Worm (Caenorhabditis elegans): Measurements from ENCODE around the gene K09C4.5.

The K09C4.5 gene

DNA sequence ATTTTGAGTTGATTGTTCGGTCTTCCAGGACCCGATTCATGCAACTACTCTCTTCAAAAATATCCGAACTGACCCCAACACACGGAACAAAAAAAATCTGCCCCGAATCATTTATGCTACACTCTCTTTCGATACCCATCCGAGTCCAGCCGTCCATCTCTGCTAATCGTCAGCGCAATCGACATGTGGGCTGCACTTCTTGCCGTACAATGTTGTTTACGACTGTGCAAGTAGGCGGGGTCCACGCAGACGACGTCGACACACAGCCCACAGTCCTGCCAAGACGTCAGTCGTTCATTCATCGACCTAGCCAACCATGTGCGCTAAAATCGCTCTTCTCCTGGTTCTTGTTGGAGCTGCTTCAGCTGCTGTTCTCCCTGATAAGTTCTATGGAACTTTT, 23.6 kb upstream of the K09C4.5 start, which contains the start of gene lbp-1:
Gene lbp-1 (plus strand): TSS at position 301 of the 400 bp plus-strand sequence.
- TF ChIP-seq elt-1 (tag; optimal IDR thresholded peaks at IDR 0.05) (no peak), nhr-11 (tag; optimal IDR thresholded peaks at IDR 0.05) (no peak), snpc-4 (tag; optimal IDR thresholded peaks at IDR 0.05) (no peak), unc-62 (GFP tag; optimal IDR thresholded peaks at IDR 0.05) (no peak)

DNA sequence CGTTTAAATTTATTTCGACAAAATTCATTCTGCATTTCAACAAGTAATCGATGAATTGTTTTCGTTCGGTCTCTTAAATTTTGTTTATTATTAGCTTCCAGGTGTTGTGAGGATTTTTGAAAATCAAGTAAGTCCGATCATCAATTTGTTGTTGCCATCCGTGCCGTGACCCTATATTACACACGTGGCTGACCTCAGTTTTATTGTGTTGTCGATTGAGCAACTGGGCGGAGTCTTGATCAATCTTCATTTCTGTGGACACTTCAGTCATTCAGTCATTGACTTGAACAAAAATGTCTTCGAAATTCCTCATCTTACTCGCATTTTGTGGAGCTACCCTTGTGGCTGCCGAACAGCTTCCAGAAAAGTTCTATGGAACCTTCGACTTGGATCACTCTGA, 21.9 kb upstream of the K09C4.5 start, which contains the start of gene lbp-2:
Gene lbp-2 (plus strand): TSS at position 102 of the 400 bp plus-strand sequence.
- peak; percentile 3 for TF ChIP-seq mab-5 (tag; optimal IDR thresholded peaks at IDR 0.05)
- no peak for TF ChIP-seq lin-39 (tag; optimal IDR thresholded peaks at IDR 0.05)
- TF ChIP-seq nhr-237 (tag; optimal IDR thresholded peaks at IDR 0.05): no peak
- no peak for TF ChIP-seq unc-62 (GFP tag; optimal IDR thresholded peaks at IDR 0.05)
- peak; percentile 53 for TF ChIP-seq nhr-129 (tag; optimal IDR thresholded peaks at IDR 0.05)
- no peak for TF ChIP-seq ZK546.5 (tag; optimal IDR thresholded peaks at IDR 0.05)

DNA sequence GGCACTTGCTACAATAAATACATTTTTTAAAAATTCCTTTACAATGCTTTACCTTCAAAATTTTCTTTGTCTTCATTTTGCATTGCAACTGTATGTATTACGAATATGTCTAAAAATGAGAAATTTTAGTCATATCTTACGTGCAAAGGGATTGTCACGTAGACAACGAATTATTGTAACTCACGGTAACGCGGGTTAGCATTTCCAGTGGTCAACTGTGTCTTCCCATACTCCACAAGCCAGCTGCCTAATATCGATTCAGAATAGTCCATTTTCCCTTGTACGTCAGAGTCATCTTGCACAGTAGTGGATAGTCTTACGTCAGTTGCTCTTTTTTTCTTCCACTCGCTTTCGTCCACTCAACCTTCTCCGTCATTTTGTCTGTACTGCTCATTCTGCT, 19.8 kb upstream of the K09C4.5 start, which contains the start of gene fbxb-71:
Gene fbxb-71 (plus strand): TSS at position 301 of the 400 bp plus-strand sequence.
- TF ChIP-seq sma-9 (GFP tag; optimal IDR thresholded peaks at IDR 0.05): no peak
- TF ChIP-seq sma-9 (tag; optimal IDR thresholded peaks at IDR 0.05): no peak
- no peak for TF ChIP-seq elt-3 (tag; optimal IDR thresholded peaks at IDR 0.05)
- TF ChIP-seq lin-13 (GFP tag; optimal IDR thresholded peaks at IDR 0.05): no peak
- no peak for TF ChIP-seq ceh-82 (tag; optimal IDR thresholded peaks at IDR 0.05)
- TF ChIP-seq fos-1 (tag; optimal IDR thresholded peaks at IDR 0.05): no peak
- no peak for TF ChIP-seq skn-1 (tag; optimal IDR thresholded peaks at IDR 0.05)
- TF ChIP-seq zag-1 (tag; optimal IDR thresholded peaks at IDR 0.05): no peak

DNA sequence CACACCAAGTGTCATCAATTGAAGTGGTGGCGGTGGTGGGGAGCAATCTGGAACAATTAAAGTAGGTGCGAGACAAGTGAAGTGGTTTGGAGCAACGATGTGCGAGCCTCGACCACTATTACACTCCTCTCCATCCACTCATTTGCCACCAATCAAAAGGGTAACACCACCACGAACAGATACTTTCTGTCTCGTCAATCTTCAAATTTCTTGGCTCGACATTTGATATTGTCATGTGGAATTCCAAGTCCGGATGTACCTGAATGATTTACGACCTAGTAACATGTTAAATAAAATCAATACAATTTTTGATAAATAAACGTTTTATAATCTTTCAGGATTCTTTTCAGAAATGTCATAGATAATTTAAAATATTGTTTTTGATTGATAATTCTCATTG, 11.6 kb upstream of the K09C4.5 start, which contains the start of gene sul-1:
Gene sul-1 (minus strand): TSS at position 101 of the 400 bp plus-strand sequence.
- TF ChIP-seq ztf-1 (GFP tag; conservative IDR thresholded peaks at IDR 0.05) (no peak), nhr-237 (tag; optimal IDR thresholded peaks at IDR 0.05) (no peak)

DNA sequence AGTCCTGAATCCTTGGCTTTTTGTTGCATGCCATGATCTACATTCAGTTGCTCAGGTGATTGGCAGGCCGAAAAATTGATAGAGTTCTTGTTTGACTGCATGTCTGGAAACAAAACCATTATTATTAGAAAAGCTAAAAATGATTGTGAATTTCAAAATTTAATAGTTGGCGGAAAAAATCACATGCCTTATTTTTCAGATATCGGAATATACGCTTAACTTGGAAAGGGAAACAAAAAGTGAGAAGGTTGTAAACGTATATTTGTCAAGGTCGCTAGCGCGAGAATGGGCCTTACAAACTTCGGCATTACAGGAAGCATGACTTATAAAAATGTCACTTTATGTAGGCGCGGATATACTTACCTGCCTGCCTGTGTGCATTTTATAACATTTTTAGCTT, 10.8 kb upstream of the K09C4.5 start, which contains the start of gene K09C4.9:
Gene K09C4.9 (minus strand): TSS at position 101 of the 400 bp plus-strand sequence.
- no peak for TF ChIP-seq blmp-1 (tag; optimal IDR thresholded peaks at IDR 0.05; ENCODE audit: insufficient read depth)

DNA sequence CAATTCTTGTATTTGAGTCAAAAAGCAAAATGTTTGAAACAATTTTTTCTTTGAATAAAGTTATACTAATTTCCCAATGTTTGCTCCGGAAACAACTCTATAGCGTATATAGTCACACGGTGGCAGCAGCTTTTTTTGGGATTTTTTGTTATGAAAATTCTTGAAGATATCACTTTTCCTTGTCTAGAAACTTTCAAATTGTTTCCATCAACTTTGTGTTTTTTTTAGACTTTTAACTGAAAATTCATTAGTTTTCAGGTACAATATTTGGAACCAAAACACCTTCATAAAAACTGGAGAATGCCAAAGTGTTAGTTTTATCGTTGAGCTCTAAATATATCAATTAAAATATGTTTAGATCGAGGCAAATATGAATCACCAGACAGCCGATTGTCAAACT, 9.9 kb upstream of the K09C4.5 start, which contains the start of gene K09C4.7:
Gene K09C4.7 (plus strand): TSS at position 301 of the 400 bp plus-strand sequence.
- TF ChIP-seq lin-39 (tag; optimal IDR thresholded peaks at IDR 0.05) (no peak), nhr-25 (tag; optimal IDR thresholded peaks at IDR 0.05) (no peak), ceh-82 (tag; optimal IDR thresholded peaks at IDR 0.05) (no peak), lin-11 (tag; optimal IDR thresholded peaks at IDR 0.05) (no peak), elt-1 (tag; optimal IDR thresholded peaks at IDR 0.05) (no peak), gmeb-1 (tag; optimal IDR thresholded peaks at IDR 0.05) (no peak), ztf-11 (tag; optimal IDR thresholded peaks at IDR 0.05) (no peak), elt-3 (tag; optimal IDR thresholded peaks at IDR 0.05) (no peak), skn-1 (tag; optimal IDR thresholded peaks at IDR 0.05) (no peak), aly-2 (tag; optimal IDR thresholded peaks at IDR 0.05) (no peak), ceh-16 (tag; optimal IDR thresholded peaks at IDR 0.05) (no peak), nhr-237 (tag; optimal IDR thresholded peaks at IDR 0.05) (no peak), nhr-11 (tag; optimal IDR thresholded peaks at IDR 0.05) (no peak)

DNA sequence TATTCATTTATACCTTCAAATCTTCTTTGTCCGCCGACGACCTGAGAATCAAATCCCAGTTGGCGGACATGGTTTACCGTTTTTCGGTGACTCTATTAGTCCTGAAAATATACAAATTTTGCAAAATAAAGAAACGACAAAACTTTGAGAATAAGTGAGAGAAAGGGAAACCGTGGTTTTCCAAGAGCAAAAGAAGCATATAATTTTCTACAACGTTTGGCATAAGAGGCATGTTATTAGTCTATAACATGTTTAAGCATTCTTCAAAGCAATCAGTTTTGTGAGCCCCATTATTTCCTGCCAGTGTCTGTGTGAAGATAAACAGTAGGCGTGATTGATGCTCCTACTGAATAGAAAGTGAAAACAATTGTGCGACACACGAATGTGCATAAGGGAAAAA, 2.3 kb upstream of the K09C4.5 start, which contains the start of gene K09C4.10:
Gene K09C4.10 (minus strand): TSS at position 101 of the 400 bp plus-strand sequence.
- TF ChIP-seq dmd-4 (tag; optimal IDR thresholded peaks at IDR 0.05) (no peak), nhr-25 (tag; optimal IDR thresholded peaks at IDR 0.05) (no peak), mdl-1 (tag; optimal IDR thresholded peaks at IDR 0.05) (no peak), alr-1 (tag; optimal IDR thresholded peaks at IDR 0.05) (no peak), egl-27 (tag; optimal IDR thresholded peaks at IDR 0.05) (no peak), nhr-6 (tag; optimal IDR thresholded peaks at IDR 0.05) (no peak), unc-55 (GFP tag; optimal IDR thresholded peaks at IDR 0.05) (no peak), nhr-237 (tag; optimal IDR thresholded peaks at IDR 0.05) (no peak), unc-62 (GFP tag; optimal IDR thresholded peaks at IDR 0.05) (no peak), elt-1 (tag; optimal IDR thresholded peaks at IDR 0.05) (no peak), lsy-2 (tag; optimal IDR thresholded peaks at IDR 0.05) (no peak), ceh-16 (tag; optimal IDR thresholded peaks at IDR 0.05) (no peak)

All from whole organism, L2 larva.